Worm (Caenorhabditis elegans) whole organism, L3 larva: ENCODE measurements around the gene T23F6.2.

Experiments
- ama-1 ChIP-seq: fragments of 150-350 bp; optimal IDR thresholded peaks from 2 replicates; lab custom pipeline; 2018
- ceh-16 ChIP-seq: sonication (generic microtip); optimal IDR thresholded peaks from 2 replicates; lab custom pipeline; 2017; ENCODE audit warnings: missing biosample characterization, missing genetic modification characterization
- ceh-82 ChIP-seq: fragments of 150-350 bp; optimal IDR thresholded peaks from 2 replicates; lab custom pipeline; 2014; ENCODE audit warnings: missing biosample characterization, missing genetic modification characterization
- jun-1 ChIP-seq: fragments of 150-350 bp; optimal IDR thresholded peaks from 2 replicates; lab custom pipeline; 2014; ENCODE audit warnings: missing biosample characterization, missing genetic modification reagents, missing genetic modification characterization
- mml-1 ChIP-seq: fragments of 150-350 bp; sonication (generic microtip); optimal IDR thresholded peaks from 3 replicates; lab custom pipeline; 2014; ENCODE audit warnings: missing biosample characterization, missing genetic modification characterization
- nfya-1 ChIP-seq: sonication (generic microtip); optimal IDR thresholded peaks from 2 replicates; lab custom pipeline; 2017; ENCODE audit warnings: missing genetic modification characterization, mild to moderate bottlenecking, missing compliant biosample characterization, antibody characterized with exemption, moderate library complexity; ENCODE audit not compliant: insufficient read depth
- nhr-67 ChIP-seq: fragments of 150-350 bp; optimal IDR thresholded peaks from 2 replicates; lab custom pipeline; 2014; ENCODE audit warnings: missing biosample characterization, missing genetic modification characterization
- zag-1 ChIP-seq: fragments of 150-350 bp; optimal IDR thresholded peaks from 2 replicates; lab custom pipeline; 2014; ENCODE audit warnings: missing biosample characterization, missing genetic modification characterization

DNA sequence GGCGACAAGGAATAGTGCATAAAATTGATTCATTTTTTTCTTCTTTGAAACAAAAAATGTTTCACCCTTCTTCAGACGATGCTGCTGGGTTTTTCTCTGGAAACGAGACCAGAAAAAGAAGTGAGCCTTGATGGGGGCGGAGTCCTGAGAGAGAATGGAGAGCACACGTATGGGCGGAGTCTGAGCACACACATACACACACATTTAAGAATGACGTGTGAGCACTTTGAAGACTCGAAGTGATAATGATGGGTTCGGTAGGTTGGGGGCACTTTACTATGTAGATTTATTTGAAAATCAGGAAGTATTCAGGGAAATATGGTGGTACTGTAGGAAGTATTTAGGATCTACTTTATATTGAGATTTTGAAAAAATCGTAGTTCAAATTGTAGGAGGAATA, 36.3 kb downstream of the T23F6.2 start, which contains the start of gene flp-9:
- TF ChIP-seq nhr-67 (tag; lab: Kevin White, UChicago) (no peak), ceh-16 (tag; lab: Kevin White, UChicago) (no peak), jun-1 (tag; lab: Kevin White, UChicago) (no peak), ama-1 (lab: Kevin White, UChicago) (no peak), ceh-82 (tag; lab: Kevin White, UChicago) (no peak), mml-1 (no peak), nfya-1 (tag; lab: Kevin White, UChicago) (no peak), zag-1 (tag; lab: Kevin White, UChicago) (no peak)
